Fruit fly (Drosophila melanogaster): ENCODE data around the gene Sulf1.

DNA sequence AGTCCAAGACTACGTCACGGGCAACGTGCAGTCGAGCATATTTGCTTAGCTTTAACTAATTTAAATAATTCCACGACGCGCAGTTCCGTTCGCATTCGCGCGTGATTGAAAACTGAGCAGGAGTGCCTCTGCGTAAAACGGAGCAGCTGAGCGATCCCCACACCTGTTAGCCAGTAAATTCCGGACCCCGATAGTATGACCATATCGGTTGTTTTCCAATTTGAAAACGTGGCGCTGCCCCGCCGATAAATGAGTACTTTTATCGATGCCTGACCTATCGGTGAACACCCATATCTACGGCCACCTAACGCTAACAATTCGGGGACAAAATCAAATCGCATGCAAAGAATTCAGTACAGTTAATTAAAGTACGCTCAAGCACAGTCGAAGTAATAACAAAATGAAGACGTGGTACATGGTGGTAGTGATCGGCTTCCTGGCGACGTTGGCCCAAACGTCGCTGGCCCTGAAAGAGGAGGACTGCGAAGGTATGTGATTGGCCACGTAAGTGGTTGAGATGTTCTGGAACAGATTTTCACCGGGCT is 9.8 kb upstream of the Sulf1 start, which contains the start of the genes CG14879 and Manf:
- TF ChIP-seq Crg-1 (GFP tag; optimal IDR thresholded peaks at IDR 0.05) (no peak), CG1620 (GFP tag; optimal IDR thresholded peaks at IDR 0.05) (no peak), kay (GFP tag; ENCODE audit: borderline replicate concordance) (no peak), CG7045 (GFP tag; optimal IDR thresholded peaks at IDR 0.05) (no peak), Hr96 (GFP tag; optimal IDR thresholded peaks at IDR 0.05) (no peak), CG7101 (tag; optimal IDR thresholded peaks at IDR 0.05) (peak; percentile 19), tj (GFP tag; optimal IDR thresholded peaks at IDR 0.05) (peak; percentile 65), Clk (GFP tag; optimal IDR thresholded peaks at IDR 0.05) (no peak), CG33017 (tag; optimal IDR thresholded peaks at IDR 0.05) (no peak), CG11617 (GFP tag; optimal IDR thresholded peaks at IDR 0.05) (no peak), ovo (GFP tag; optimal IDR thresholded peaks at IDR 0.05) (no peak), bab1 (GFP tag; optimal IDR thresholded peaks at IDR 0.05) (peak; percentile 65), Mnt (GFP tag; optimal IDR thresholded peaks at IDR 0.05) (peak; percentile 63), pad (GFP tag; optimal IDR thresholded peaks at IDR 0.05) (peak; percentile 13)

Measured in whole organism, adult.